Fruit fly (Drosophila melanogaster): ENCODE results near the gene Dhc36C.

dm6 chr2L:17472582-17473524, 28.3 kb upstream of the Dhc36C start, which contains the start of gene BicD:
- TF ChIP-seq CG8478 (optimal IDR thresholded peaks at IDR 0.05) (no peak), Dll (optimal IDR thresholded peaks at IDR 0.05) (no peak)

Data from whole organism.